Worm (Caenorhabditis elegans): ENCODE results near the gene gfat-1.

DNA sequence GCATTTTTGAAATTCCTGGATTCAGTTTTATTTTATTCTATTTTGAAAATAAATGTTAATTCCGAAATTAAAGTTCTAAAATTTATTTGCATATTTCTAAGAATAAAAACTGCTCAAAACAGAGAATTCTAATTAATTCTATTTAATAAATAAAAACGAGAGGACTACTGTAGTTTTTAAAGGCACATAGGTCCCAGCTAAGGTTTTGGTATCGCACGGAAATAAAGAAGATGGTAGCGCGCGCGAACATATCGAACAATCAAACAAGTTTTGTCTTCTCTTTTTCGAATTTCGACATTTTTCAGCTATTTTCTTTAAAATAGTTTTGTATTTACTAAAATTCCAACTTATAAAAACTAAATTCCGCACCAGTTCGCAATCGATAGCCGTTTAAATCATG is 17.4 kb downstream of the gfat-1 start:
- TF ChIP-seq tbx-11 (GFP tag; IDR thresholded peaks at IDR 0.05) (no peak), B0310.2 (tag; optimal IDR thresholded peaks at IDR 0.05) (no peak)
